Worm (Caenorhabditis elegans) whole organism, L4 larva: Measurements from ENCODE around the gene Y75B8A.32.
A peak's percentile ranks its signal among the peaks of the same experiment; 100 is the strongest.

Experiments
- T26A8.4 ChIP-seq: fragments of 200-800 bp; sonication (Bioruptor generic); IDR thresholded peaks from 2 replicates; pipeline ENCODE4 v1.3.6; 2022; ENCODE audit warnings: missing genetic modification characterization, missing compliant biosample characterization
- Y48G9A.11 ChIP-seq: fragments of 200-800 bp; sonication (Bioruptor generic); IDR thresholded peaks from 2 replicates; pipeline ENCODE4 v1.3.6; 2022; ENCODE audit warnings: missing genetic modification reagents, missing genetic modification characterization, missing compliant biosample characterization
- ZK337.2 ChIP-seq: fragments of 200-800 bp; sonication (Bioruptor generic); IDR thresholded peaks from 2 replicates; pipeline ENCODE4 v1.3.6; 2022; ENCODE audit warnings: missing genetic modification reagents, missing genetic modification characterization, missing compliant biosample characterization
- aha-1 ChIP-seq: fragments of 150-350 bp; peaks from one replicate; lab custom pipeline; 2014; ENCODE audit warnings: missing biosample characterization, missing genetic modification characterization
- ama-1 ChIP-seq: fragments of 150-350 bp; optimal IDR thresholded peaks from 2 replicates; lab custom pipeline; 2014; ENCODE audit warnings: inconsistent platforms, mixed read lengths
- ceh-20 ChIP-seq: fragments of 200-800 bp; sonication (Bioruptor generic); IDR thresholded peaks from 2 replicates; pipeline ENCODE4 v1.3.6; 2022; ENCODE audit warnings: missing genetic modification reagents, missing genetic modification characterization, missing compliant biosample characterization
- ceh-44 ChIP-seq: fragments of 200-800 bp; sonication (Bioruptor generic); IDR thresholded peaks from 2 replicates; pipeline ENCODE4 v1.3.6; 2022; ENCODE audit warnings: missing genetic modification reagents, missing genetic modification characterization, missing compliant biosample characterization
- ceh-62 ChIP-seq: sonication (generic microtip); optimal IDR thresholded peaks from 2 replicates; lab custom pipeline; 2017; ENCODE audit warnings: missing biosample characterization, missing genetic modification characterization
- cey-2 ChIP-seq: sonication (generic microtip); optimal IDR thresholded peaks from 3 replicates; lab custom pipeline; 2017; ENCODE audit warnings: missing genetic modification characterization, mild to moderate bottlenecking, missing compliant biosample characterization, antibody characterized with exemption, borderline replicate concordance; ENCODE audit not compliant: insufficient read depth
- daf-16 ChIP-seq, 3 experiments: sonication (generic microtip); optimal IDR thresholded peaks; 2 replicates each; lab custom pipeline; 2016 to 2017; ENCODE audit warnings: missing genetic modification characterization in 3 of 3, missing genetic modification reagents in 3 of 3, mild to moderate bottlenecking in 2 of 3, missing compliant biosample characterization in 2 of 3, missing biosample characterization in 1 of 3, moderate library complexity in 1 of 3
- daf-8 ChIP-seq: fragments of 200-800 bp; sonication (Bioruptor generic); IDR thresholded peaks from 2 replicates; pipeline ENCODE4 v1.3.6; 2022; ENCODE audit warnings: missing genetic modification characterization, missing compliant biosample characterization
- egl-27 ChIP-seq: sonication (generic microtip); optimal IDR thresholded peaks from 3 replicates; lab custom pipeline; 2017; ENCODE audit warnings: missing biosample characterization, missing genetic modification reagents, missing genetic modification characterization
- fkh-10 ChIP-seq: fragments of 150-350 bp; optimal IDR thresholded peaks from 2 replicates; lab custom pipeline; 2014; ENCODE audit warnings: missing biosample characterization, missing genetic modification reagents, missing genetic modification characterization
- fos-1 ChIP-seq: fragments of 150-350 bp; optimal IDR thresholded peaks from 2 replicates; lab custom pipeline; 2014; ENCODE audit warnings: missing biosample characterization, missing genetic modification characterization
- gei-8 ChIP-seq: fragments of 200-800 bp; sonication (Bioruptor generic); optimal IDR thresholded peaks from 2 replicates; lab custom pipeline; 2018; ENCODE audit warnings: mild to moderate bottlenecking, missing genetic modification characterization, missing compliant biosample characterization
- hif-1 ChIP-seq, 2 experiments: sonication (generic microtip); optimal IDR thresholded peaks; 2 replicates each; lab custom pipeline; 2016 to 2017; ENCODE audit warnings: missing compliant biosample characterization in 2 of 2, missing genetic modification characterization in 2 of 2, missing genetic modification reagents in 2 of 2, missing genotype in 2 of 2, mild to moderate bottlenecking in 1 of 2
- hlh-11 ChIP-seq: fragments of 200-800 bp; sonication (Bioruptor generic); optimal IDR thresholded peaks from 2 replicates; lab custom pipeline; 2018; ENCODE audit warnings: mild to moderate bottlenecking, missing genetic modification characterization, missing compliant biosample characterization
- hlh-30 ChIP-seq: sonication (generic microtip); optimal IDR thresholded peaks from 2 replicates; lab custom pipeline; 2017; ENCODE audit warnings: antibody characterized with exemption, mild to moderate bottlenecking, missing genetic modification characterization, missing compliant biosample characterization; ENCODE audit not compliant: insufficient read depth
- jun-1 ChIP-seq: fragments of 150-350 bp; optimal IDR thresholded peaks from 2 replicates; lab custom pipeline; 2014; ENCODE audit warnings: missing biosample characterization, missing genetic modification reagents, missing genetic modification characterization
- lir-3 ChIP-seq: sonication (generic microtip); optimal IDR thresholded peaks from 2 replicates; lab custom pipeline; 2016; ENCODE audit warnings: mild to moderate bottlenecking, missing genetic modification characterization, missing compliant biosample characterization
- madf-5 ChIP-seq, 2 experiments: fragments of 200-800 bp; sonication (Bioruptor generic); IDR thresholded peaks; 2 replicates each; pipeline ENCODE4 v1.3.6; 2022; ENCODE audit warnings: missing compliant biosample characterization in 2 of 2, missing genetic modification characterization in 2 of 2
- mdl-1 ChIP-seq, 2 experiments: fragments of 150-350 bp in 1 of 2; sonication (generic microtip) in 1 of 2; optimal IDR thresholded peaks; 2 replicates each; lab custom pipeline; 2014 to 2017; ENCODE audit warnings: missing biosample characterization in 2 of 2, missing genetic modification characterization in 2 of 2
- mep-1 ChIP-seq: fragments of 150-350 bp; sonication (generic microtip); optimal IDR thresholded peaks from 3 replicates; lab custom pipeline; 2014; ENCODE audit warnings: missing biosample characterization, missing genetic modification characterization
- mes-2 ChIP-seq: sonication (generic microtip); optimal IDR thresholded peaks from 2 replicates; lab custom pipeline; 2016; ENCODE audit warnings: missing genotype, mild to moderate bottlenecking, missing genetic modification characterization, missing compliant biosample characterization; ENCODE audit not compliant: poor library complexity, severe bottlenecking
- mxl-3 ChIP-seq: fragments of 200-800 bp; sonication (Bioruptor generic); optimal IDR thresholded peaks from 2 replicates; lab custom pipeline; 2018; ENCODE audit warnings: mild to moderate bottlenecking, missing genetic modification characterization, missing compliant biosample characterization
- nhr-102 ChIP-seq: sonication (generic microtip); optimal IDR thresholded peaks from 2 replicates; lab custom pipeline; 2016; ENCODE audit warnings: mild to moderate bottlenecking, missing genetic modification characterization, moderate library complexity, missing compliant biosample characterization
- nhr-11 ChIP-seq: fragments of 150-350 bp; optimal IDR thresholded peaks from 2 replicates; lab custom pipeline; 2014; ENCODE audit warnings: missing biosample characterization, missing genetic modification characterization
- nhr-111 ChIP-seq: fragments of 200-800 bp; sonication (Bioruptor generic); optimal IDR thresholded peaks from 2 replicates; lab custom pipeline; 2018; ENCODE audit warnings: mild to moderate bottlenecking, missing genetic modification characterization, missing compliant biosample characterization
- nhr-237 ChIP-seq: sonication (generic microtip); optimal IDR thresholded peaks from 2 replicates; lab custom pipeline; 2017; ENCODE audit warnings: missing biosample characterization, missing genetic modification characterization
- nhr-25 ChIP-seq: sonication (generic microtip); optimal IDR thresholded peaks from 2 replicates; lab custom pipeline; 2017; ENCODE audit warnings: missing genetic modification characterization, mild to moderate bottlenecking, missing compliant biosample characterization, antibody characterized with exemption, moderate library complexity, borderline replicate concordance; ENCODE audit not compliant: insufficient read depth
- nhr-41 ChIP-seq: fragments of 200-800 bp; sonication (Bioruptor generic); IDR thresholded peaks from 2 replicates; pipeline ENCODE4 v1.3.6; 2022; ENCODE audit warnings: missing genetic modification reagents, missing genetic modification characterization, missing compliant biosample characterization
- nhr-42 ChIP-seq: fragments of 200-800 bp; sonication (Bioruptor generic); IDR thresholded peaks from 2 replicates; pipeline ENCODE4 v1.3.6; 2022; ENCODE audit warnings: missing genetic modification characterization, missing compliant biosample characterization
- nhr-48 ChIP-seq: sonication (generic microtip); optimal IDR thresholded peaks from 2 replicates; lab custom pipeline; 2016; ENCODE audit warnings: mild to moderate bottlenecking, missing genetic modification characterization, missing compliant biosample characterization
- nhr-6 ChIP-seq: fragments of 150-350 bp; optimal IDR thresholded peaks from 2 replicates; lab custom pipeline; 2014; ENCODE audit warnings: missing biosample characterization, missing genetic modification characterization
- nhr-77 ChIP-seq: fragments of 150-350 bp; optimal IDR thresholded peaks from 2 replicates; lab custom pipeline; 2014; ENCODE audit warnings: missing biosample characterization, missing genetic modification characterization
- pha-4 ChIP-seq, 2 experiments: fragments of 150-350 bp in 1 of 2; fragments of 200-800 bp in 1 of 2; sonication (Bioruptor generic) in 1 of 2; IDR thresholded peaks in 1 of 2; optimal IDR thresholded peaks in 1 of 2; 2 replicates each; pipeline versions ENCODE4 v1.3.6 to Lab custom; 2014 to 2022; ENCODE audit warnings: missing genetic modification characterization in 2 of 2, missing genetic modification reagents in 2 of 2, missing biosample characterization in 1 of 2, missing compliant biosample characterization in 1 of 2
- saeg-2 ChIP-seq: fragments of 200-800 bp; sonication (Bioruptor generic); IDR thresholded peaks from 2 replicates; pipeline ENCODE4 v1.3.6; 2022; ENCODE audit warnings: missing genetic modification reagents, missing genetic modification characterization, missing compliant biosample characterization
- set-16 ChIP-seq: fragments of 200-800 bp; sonication (Bioruptor generic); IDR thresholded peaks from 2 replicates; pipeline ENCODE4 v1.3.6; 2022; ENCODE audit warnings: missing genetic modification reagents, missing genetic modification characterization, missing compliant biosample characterization
- snpc-4 ChIP-seq: fragments of 150-350 bp; optimal IDR thresholded peaks from 2 replicates; lab custom pipeline; 2014; ENCODE audit warnings: missing biosample characterization, missing genetic modification characterization
- unc-62 ChIP-seq, 3 experiments: fragments of 150-350 bp in 1 of 3; sonication (generic microtip); optimal IDR thresholded peaks in 2 of 3; peaks in 1 of 3; 1 replicate in 1 of 3; 2 replicates in 2 of 3; lab custom pipeline; 2014 to 2017; ENCODE audit warnings: missing biosample characterization in 3 of 3, missing genetic modification characterization in 3 of 3, missing genetic modification reagents in 3 of 3, missing genotype in 1 of 3
- vab-7 ChIP-seq: fragments of 200-800 bp; sonication (Bioruptor generic); IDR thresholded peaks from 2 replicates; pipeline ENCODE4 v1.3.6; 2022; ENCODE audit warnings: missing genetic modification reagents, missing genetic modification characterization, missing compliant biosample characterization
- ztf-7 ChIP-seq: fragments of 150-350 bp; optimal IDR thresholded peaks from 2 replicates; lab custom pipeline; 2014; ENCODE audit warnings: missing biosample characterization, missing genetic modification characterization

Gene Y75B8A.32

ce11 chrIII:12363545-12363944 is 5.2 kb upstream of the Y75B8A.32 start:
- TF ChIP-seq Y48G9A.11: peak; percentile 83

ce11 chrIII:12362942-12363341 is 4.6 kb upstream of the Y75B8A.32 start:
- peak; percentile 79 for TF ChIP-seq Y48G9A.11

DNA sequence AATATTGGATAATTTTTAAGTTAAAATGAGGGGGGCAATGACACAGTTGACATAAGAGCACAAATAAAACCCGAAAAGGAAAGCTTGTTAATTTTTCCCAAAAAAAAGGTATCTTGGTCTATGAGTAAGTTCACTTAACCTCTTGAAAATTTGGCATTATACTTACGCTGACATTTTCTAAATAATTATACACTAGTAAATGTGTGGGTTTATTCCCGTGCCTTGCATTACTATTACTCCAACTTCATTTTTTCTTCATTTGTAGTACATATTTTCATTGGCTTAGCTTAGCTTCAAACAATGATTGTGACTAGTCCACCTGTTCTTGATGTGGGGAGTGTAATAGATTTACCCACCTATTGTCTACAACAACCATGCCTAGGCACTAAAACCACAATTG is 904 bp upstream of the Y75B8A.32 start, which contains the start of gene Y75B8A.34:
Y75B8A.34 (plus strand) TSS at position 301 of the 400 bp plus-strand sequence.
- TF ChIP-seq nhr-48 (tag; lab: Kevin White, UChicago) (no peak), cey-2 (no peak), nhr-102 (tag; lab: Kevin White, UChicago) (no peak), madf-5 (GFP tag; IDR thresholded peaks at IDR 0.05; lab: Robert Waterston, UW) (no peak), hif-1 (tag; optimal IDR thresholded peaks at IDR 0.05; lab: Kevin White, UChicago) (no peak), mep-1 (no peak), snpc-4 (tag; lab: Kevin White, UChicago) (no peak), nhr-11 (no peak), mxl-3 (GFP tag; lab: Kevin White, UChicago) (no peak), ceh-20 (no peak), ama-1 (no peak), nhr-77 (tag; lab: Kevin White, UChicago) (no peak), ZK337.2 (no peak), hlh-11 (tag; lab: Kevin White, UChicago) (no peak)

DNA sequence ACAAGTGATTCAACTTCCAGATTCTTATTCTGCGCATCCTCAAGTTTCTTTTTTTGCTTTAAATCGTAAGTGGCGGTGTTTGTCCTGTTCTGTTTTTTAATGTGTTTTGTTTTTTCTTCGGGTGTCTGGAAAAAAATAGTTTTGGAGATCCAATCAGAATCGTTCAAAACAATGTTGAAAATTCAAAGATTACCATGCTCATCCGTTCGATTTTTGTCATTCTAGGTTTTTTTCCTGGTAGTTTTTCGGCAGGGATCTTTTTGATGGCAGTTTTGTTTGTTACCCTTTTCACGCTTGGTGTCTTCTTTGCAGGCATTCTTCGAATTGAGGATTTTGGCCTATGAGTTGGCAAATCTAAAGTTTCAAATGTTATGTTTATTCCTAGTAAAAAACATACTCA is 1.8 kb downstream of the Y75B8A.32 start:
- no peak for TF ChIP-seq nhr-48 (tag; lab: Kevin White, UChicago)
- peak; percentile 91 for TF ChIP-seq aha-1 (tag; lab: Kevin White, UChicago)
- no peak for TF ChIP-seq pha-4 (GFP tag; IDR thresholded peaks at IDR 0.05; lab: Robert Waterston, UW)
- no peak for TF ChIP-seq pha-4 (tag; optimal IDR thresholded peaks at IDR 0.05; lab: Kevin White, UChicago)

ce11 chrIII:12351301-12351700 is 7.1 kb downstream of the Y75B8A.32 start, which contains the start of the genes pph-4.1 and Y75B8A.31:
pph-4.1 (minus strand) TSS chrIII:12351336.
Y75B8A.31 (plus strand) TSS chrIII:12351642.
- TF ChIP-seq mdl-1 (tag; optimal IDR thresholded peaks at IDR 0.05; lab: Kevin White, UChicago): no peak
- TF ChIP-seq daf-8: no peak
- peak; percentile 77 for TF ChIP-seq nhr-6 (tag; lab: Kevin White, UChicago)
- no peak for TF ChIP-seq gei-8
- no peak for TF ChIP-seq jun-1 (tag; lab: Kevin White, UChicago)
- TF ChIP-seq nhr-42 (GFP tag; lab: Robert Waterston, UW): no peak
- TF ChIP-seq vab-7: no peak
- TF ChIP-seq lir-3 (tag; lab: Kevin White, UChicago): no peak
- peak; percentile 67 for TF ChIP-seq hlh-30 (tag; lab: Kevin White, UChicago)
- TF ChIP-seq set-16 (GFP tag; lab: Robert Waterston, UW): no peak
- TF ChIP-seq mes-2 (tag; lab: Kevin White, UChicago): peak; percentile 99
- peak; percentile 53 for TF ChIP-seq T26A8.4 (GFP tag; lab: Robert Waterston, UW)
- no peak for TF ChIP-seq nhr-41 (GFP tag; lab: Robert Waterston, UW)
- no peak for TF ChIP-seq ceh-62 (tag; lab: Kevin White, UChicago)
- TF ChIP-seq ama-1: no peak
- peak; percentile 12 to 45 for TF ChIP-seq daf-16 (GFP tag; optimal IDR thresholded peaks at IDR 0.05; lab: Kevin White, UChicago)
- peak; percentile 37 for TF ChIP-seq daf-16 (tag; optimal IDR thresholded peaks at IDR 0.05; lab: Kevin White, UChicago)
- TF ChIP-seq nhr-111 (GFP tag; lab: Kevin White, UChicago): no peak
- TF ChIP-seq ceh-44 (GFP tag; lab: Robert Waterston, UW): 0 out of 2 replicates have a peak, but pooled peaks have one; percentile 31
- TF ChIP-seq nhr-237 (tag; lab: Kevin White, UChicago): no peak
- no peak for TF ChIP-seq egl-27 (tag; lab: Kevin White, UChicago)
- no peak for TF ChIP-seq cey-2
- TF ChIP-seq fkh-10 (GFP tag; lab: Kevin White, UChicago): no peak
- TF ChIP-seq ztf-7: peak; percentile 22
- TF ChIP-seq ZK337.2: peak; percentile 77
- no peak for TF ChIP-seq fos-1 (tag; lab: Kevin White, UChicago)
- no peak for TF ChIP-seq saeg-2
- TF ChIP-seq unc-62 (GFP tag; optimal IDR thresholded peaks at IDR 0.05 in 1 of 2; lab: Kevin White, UChicago): no peak
- no peak for TF ChIP-seq unc-62 (tag; optimal IDR thresholded peaks at IDR 0.05; lab: Kevin White, UChicago)
- no peak for TF ChIP-seq nhr-25 (tag; lab: Kevin White, UChicago)
- TF ChIP-seq snpc-4 (tag; lab: Kevin White, UChicago): no peak
